Fruit fly (Drosophila melanogaster): ENCODE results near the gene CG3939.
A peak's percentile ranks its signal among the peaks of the same experiment; 100 is the strongest.

CG3939 gene

dm6 chrX:3161542-3162377 is 13.1 kb upstream of the CG3939 start:
- TF ChIP-seq pad (GFP tag; optimal IDR thresholded peaks at IDR 0.05) (peak; percentile 24), CG12768 (GFP tag; optimal IDR thresholded peaks at IDR 0.05) (no peak), tj (GFP tag; optimal IDR thresholded peaks at IDR 0.05) (peak; percentile 64)

dm6 chrX:3162405-3163256 is 12.2 kb upstream of the CG3939 start:
- peak; percentile 89 for TF ChIP-seq bab1 (GFP tag; optimal IDR thresholded peaks at IDR 0.05)
- TF ChIP-seq CG33017 (tag; optimal IDR thresholded peaks at IDR 0.05), result no peak
- peak; percentile 8 for TF ChIP-seq Mnt (GFP tag; optimal IDR thresholded peaks at IDR 0.05)
- no peak for TF ChIP-seq cnc (optimal IDR thresholded peaks at IDR 0.05)
- TF ChIP-seq Crg-1 (GFP tag; optimal IDR thresholded peaks at IDR 0.05), result peak; percentile 4
- peak; percentile 47 for TF ChIP-seq CG14711 (tag; optimal IDR thresholded peaks at IDR 0.05)
- peak; percentile 44 for TF ChIP-seq Hr96 (GFP tag; optimal IDR thresholded peaks at IDR 0.05)
- TF ChIP-seq toe (GFP tag; optimal IDR thresholded peaks at IDR 0.05), result no peak
- TF ChIP-seq CG5204 (GFP tag; optimal IDR thresholded peaks at IDR 0.05), result peak; percentile 19
- TF ChIP-seq CG11617 (GFP tag; optimal IDR thresholded peaks at IDR 0.05), result peak; percentile 47
- TF ChIP-seq ovo (GFP tag; optimal IDR thresholded peaks at IDR 0.05), result no peak
- no peak for TF ChIP-seq CG12768 (GFP tag; optimal IDR thresholded peaks at IDR 0.05)
- no peak for TF ChIP-seq cic (GFP tag; optimal IDR thresholded peaks at IDR 0.05)
- peak; percentile 85 for TF ChIP-seq pad (GFP tag; optimal IDR thresholded peaks at IDR 0.05)
- peak; percentile 64 for TF ChIP-seq CG7101 (tag; optimal IDR thresholded peaks at IDR 0.05)
- no peak for TF ChIP-seq Clk (GFP tag; optimal IDR thresholded peaks at IDR 0.05)
- TF ChIP-seq CG7045 (GFP tag; optimal IDR thresholded peaks at IDR 0.05), result peak; percentile 5
- TF ChIP-seq kay (GFP tag; ENCODE audit: borderline replicate concordance), result no peak
- peak; percentile 51 for TF ChIP-seq tj (GFP tag; optimal IDR thresholded peaks at IDR 0.05)
- no peak for TF ChIP-seq CG1620 (GFP tag; optimal IDR thresholded peaks at IDR 0.05)

dm6 chrX:3172217-3172616 is 2.6 kb upstream of the CG3939 start:
- no peak for TF ChIP-seq Mnt (GFP tag; optimal IDR thresholded peaks at IDR 0.05)
- no peak for TF ChIP-seq CG11617 (GFP tag; optimal IDR thresholded peaks at IDR 0.05)
- no peak for TF ChIP-seq toe (GFP tag; optimal IDR thresholded peaks at IDR 0.05)
- TF ChIP-seq CG7045 (GFP tag; optimal IDR thresholded peaks at IDR 0.05), result no peak
- TF ChIP-seq Clk (GFP tag; optimal IDR thresholded peaks at IDR 0.05), result no peak
- no peak for TF ChIP-seq pad (GFP tag; optimal IDR thresholded peaks at IDR 0.05)
- no peak for TF ChIP-seq kay (GFP tag; ENCODE audit: borderline replicate concordance)
- TF ChIP-seq cic (GFP tag; optimal IDR thresholded peaks at IDR 0.05), result no peak
- no peak for TF ChIP-seq CG33017 (tag; optimal IDR thresholded peaks at IDR 0.05)
- no peak for TF ChIP-seq cnc (optimal IDR thresholded peaks at IDR 0.05)
- no peak for TF ChIP-seq ovo (GFP tag; optimal IDR thresholded peaks at IDR 0.05)

- peak; percentile 3 for TF ChIP-seq toe (GFP tag; optimal IDR thresholded peaks at IDR 0.05)
- no peak for TF ChIP-seq Crg-1 (GFP tag; optimal IDR thresholded peaks at IDR 0.05)
- TF ChIP-seq ovo (GFP tag; optimal IDR thresholded peaks at IDR 0.05), result peak; percentile 48
- no peak for TF ChIP-seq kay (GFP tag; ENCODE audit: borderline replicate concordance)
- peak; percentile 41 for TF ChIP-seq CG1620 (GFP tag; optimal IDR thresholded peaks at IDR 0.05)
- TF ChIP-seq Hr96 (GFP tag; optimal IDR thresholded peaks at IDR 0.05), result no peak
Observed at dm6 chrX:3173072-3173471, 1.7 kb upstream of the CG3939 start, which contains the start of gene CG18508. Gene CG18508, minus strand, starts transcription at chrX:3173140.

dm6 chrX:3174374-3174773 is 444 bp upstream of the CG3939 start, which contains the start of gene Fcp3C:
Gene Fcp3C, minus strand, starts transcription at chrX:3174474.
- TF ChIP-seq tj (GFP tag; optimal IDR thresholded peaks at IDR 0.05), result peak; percentile 44
- TF ChIP-seq Hr96 (GFP tag; optimal IDR thresholded peaks at IDR 0.05), result no peak

dm6 chrX:3176193-3176592 is 1.4 kb downstream of the CG3939 start, which contains the start of gene dnc:
Gene dnc, plus strand, starts transcription at chrX:3176440.
- TF ChIP-seq pad (GFP tag; optimal IDR thresholded peaks at IDR 0.05) (peak; percentile 11), ovo (GFP tag; optimal IDR thresholded peaks at IDR 0.05) (peak; percentile 93), CG1620 (GFP tag; optimal IDR thresholded peaks at IDR 0.05) (no peak)

- peak; percentile 5 for TF ChIP-seq CG7101 (tag; optimal IDR thresholded peaks at IDR 0.05)
- TF ChIP-seq CG7045 (GFP tag; optimal IDR thresholded peaks at IDR 0.05), result no peak
- TF ChIP-seq cic (GFP tag; optimal IDR thresholded peaks at IDR 0.05), result peak; percentile 15
Observed at dm6 chrX:3186550-3186949, 11.7 kb downstream of the CG3939 start.
